Fruit fly (Drosophila melanogaster) whole organism, embryonic: Measurements from ENCODE around the gene Arpc2.

Experiments
- Adf1 ChIP-seq: fragments of 200-800 bp; sonication (Bioruptor generic); IDR thresholded peaks from 2 replicates; pipeline ENCODE4 v1.3.6; 2022; ENCODE audit warnings: missing biosample characterization, missing genetic modification characterization
- Awh ChIP-seq: fragments of 200-800 bp; sonication (Bioruptor generic); IDR thresholded peaks from 2 replicates; pipeline ENCODE4, ENCODE4 v1.3.6; 2022; ENCODE audit warnings: missing biosample characterization, missing genetic modification characterization
- Blimp-1 ChIP-seq: fragments of 200-800 bp; sonication (Bioruptor generic); optimal IDR thresholded peaks from 3 replicates; lab custom pipeline; 2018; ENCODE audit warnings: missing biosample characterization, missing genetic modification characterization, mild to moderate bottlenecking, moderate library complexity, missing genetic modification reagents
- CG11456 ChIP-seq: fragments of 200-800 bp; sonication (Bioruptor generic); IDR thresholded peaks from 3 replicates; pipeline ENCODE4 v1.3.6; 2022; ENCODE audit warnings: missing biosample characterization, missing genetic modification characterization
- CG11504 ChIP-seq: fragments of 200-800 bp; sonication (Bioruptor generic); optimal IDR thresholded peaks from 3 replicates; lab custom pipeline; 2019; ENCODE audit warnings: missing biosample characterization, mild to moderate bottlenecking, missing genetic modification characterization, moderate library complexity
- CG1602 ChIP-seq: fragments of 200-800 bp; sonication (Bioruptor generic); optimal IDR thresholded peaks from 3 replicates; lab custom pipeline; 2016; ENCODE audit warnings: missing biosample characterization, missing genetic modification characterization
- CG17328 ChIP-seq: fragments of 200-800 bp; sonication (Bioruptor generic); IDR thresholded peaks from 2 replicates; pipeline ENCODE4 v1.3.6; 2022; ENCODE audit warnings: missing biosample characterization, missing genetic modification characterization
- CG18619 ChIP-seq: fragments of 200-800 bp; sonication (Bioruptor generic); optimal IDR thresholded peaks from 3 replicates; lab custom pipeline; 2017; ENCODE audit warnings: missing biosample characterization, mild to moderate bottlenecking, missing genetic modification characterization
- CG31388 ChIP-seq: fragments of 200-800 bp; sonication (Bioruptor generic); optimal IDR thresholded peaks from 2 replicates; lab custom pipeline; 2016; ENCODE audit warnings: missing biosample characterization, missing genetic modification characterization
- CG34422 ChIP-seq: fragments of 200-800 bp; sonication (Bioruptor generic); IDR thresholded peaks from 3 replicates; pipeline ENCODE4 v1.3.6; 2022; ENCODE audit warnings: missing biosample characterization, missing genetic modification characterization
- CG4282 ChIP-seq: fragments of 200-800 bp; sonication (Bioruptor generic); optimal IDR thresholded peaks from 2 replicates; lab custom pipeline; 2016; ENCODE audit warnings: missing biosample characterization, missing genetic modification characterization
- CG6654 ChIP-seq: fragments of 200-800 bp; sonication (Bioruptor generic); optimal IDR thresholded peaks from 2 replicates; lab custom pipeline; 2017; ENCODE audit warnings: missing biosample characterization, mild to moderate bottlenecking, missing genetic modification characterization
- CG6854 ChIP-seq: fragments of 200-800 bp; sonication (Bioruptor generic); optimal IDR thresholded peaks from 3 replicates; lab custom pipeline; 2017; ENCODE audit warnings: missing biosample characterization, mild to moderate bottlenecking, missing genetic modification characterization
- CG7372 ChIP-seq: fragments of 200-800 bp; sonication (Bioruptor generic); IDR thresholded peaks from 2 replicates; pipeline ENCODE4 v1.3.6; 2022; ENCODE audit warnings: missing biosample characterization, missing genetic modification characterization
- CG7839 ChIP-seq: fragments of 200-800 bp; sonication (Bioruptor generic); optimal IDR thresholded peaks from 3 replicates; lab custom pipeline; 2018; ENCODE audit warnings: missing biosample characterization, mild to moderate bottlenecking, missing genetic modification characterization, moderate library complexity
- CG8359 ChIP-seq: fragments of 200-800 bp; sonication (Bioruptor generic); optimal IDR thresholded peaks from 2 replicates; lab custom pipeline; 2017; ENCODE audit warnings: missing biosample characterization, mild to moderate bottlenecking, missing genetic modification characterization, borderline replicate concordance
- Dp ChIP-seq: fragments of 200-800 bp; sonication (Bioruptor generic); optimal IDR thresholded peaks from 2 replicates; lab custom pipeline; 2018; ENCODE audit warnings: missing biosample characterization, mild to moderate bottlenecking, missing genetic modification characterization, moderate library complexity
- HHEX ChIP-seq: fragments of 200-800 bp; sonication (Bioruptor generic); optimal IDR thresholded peaks from 3 replicates; lab custom pipeline; 2017; ENCODE audit warnings: missing biosample characterization, mild to moderate bottlenecking, missing genetic modification characterization, missing genetic modification reagents
- HLH3B ChIP-seq: fragments of 200-800 bp; sonication (Bioruptor generic); IDR thresholded peaks from 2 replicates; pipeline ENCODE4 v1.3.6; 2022; ENCODE audit warnings: missing biosample characterization, missing genetic modification characterization
- HLH4C ChIP-seq: fragments of 200-800 bp; sonication (Bioruptor generic); IDR thresholded peaks from 3 replicates; pipeline ENCODE4 v1.3.6; 2022; ENCODE audit warnings: missing biosample characterization, missing genetic modification characterization; ENCODE audit not compliant: partially characterized antibody
- HmgD ChIP-seq: fragments of 200-800 bp; sonication (Bioruptor generic); optimal IDR thresholded peaks from 3 replicates; lab custom pipeline; 2016; ENCODE audit warnings: missing biosample characterization, missing genetic modification characterization
- Hmr ChIP-seq: fragments of 200-800 bp; sonication (Bioruptor generic); optimal IDR thresholded peaks from 3 replicates; lab custom pipeline; 2017; ENCODE audit warnings: mild to moderate bottlenecking, missing biosample characterization, missing genetic modification reagents, missing genetic modification characterization
- Myb ChIP-seq: fragments of 200-800 bp; sonication (Bioruptor generic); optimal IDR thresholded peaks from 2 replicates; lab custom pipeline; 2016; ENCODE audit warnings: missing biosample characterization, missing genetic modification characterization
- NC2α ChIP-seq: fragments of 200-800 bp; sonication (Bioruptor generic); optimal IDR thresholded peaks from 2 replicates; lab custom pipeline; 2016; ENCODE audit warnings: missing biosample characterization, missing genetic modification characterization
- Six4 ChIP-seq: fragments of 200-800 bp; sonication (Bioruptor generic); optimal IDR thresholded peaks from 2 replicates; lab custom pipeline; 2016; ENCODE audit warnings: missing biosample characterization, missing genetic modification characterization
- Tbp ChIP-seq: fragments of >200 bp; optimal IDR thresholded peaks from 2 replicates; lab custom pipeline; 2018; ENCODE audit warnings: missing biosample characterization, missing genetic modification characterization
- Xrp1 ChIP-seq: fragments of 200-800 bp; sonication (Bioruptor generic); IDR thresholded peaks from 2 replicates; pipeline ENCODE4 v1.3.6; 2022; ENCODE audit warnings: missing biosample characterization, missing genetic modification characterization
- abd-A ChIP-seq: fragments of 200-800 bp; sonication (Bioruptor generic); optimal IDR thresholded peaks from 3 replicates; lab custom pipeline; 2019; ENCODE audit warnings: missing biosample characterization, mild to moderate bottlenecking, missing genetic modification characterization, moderate library complexity
- amos ChIP-seq: fragments of 200-800 bp; sonication (Bioruptor generic); IDR thresholded peaks from 2 replicates; pipeline ENCODE4 v1.3.6; 2022; ENCODE audit warnings: missing biosample characterization, missing genetic modification characterization; ENCODE audit not compliant: partially characterized antibody
- bsh ChIP-seq, 2 experiments: fragments of 200-800 bp; sonication (Bioruptor generic); optimal IDR thresholded peaks; 2 replicates each; lab custom pipeline; 2017 to 2018; ENCODE audit warnings: mild to moderate bottlenecking in 2 of 2, missing biosample characterization in 2 of 2, missing genetic modification characterization in 2 of 2, moderate library complexity in 1 of 2
- chif ChIP-seq, 2 experiments: fragments of 200-800 bp; sonication (Bioruptor generic); optimal IDR thresholded peaks; 3 replicates each; lab custom pipeline; 2016; ENCODE audit warnings: missing biosample characterization in 2 of 2, missing genetic modification characterization in 2 of 2
- dpn ChIP-seq, 2 experiments: fragments of 200-800 bp; sonication (Bioruptor generic); optimal IDR thresholded peaks; 3 replicates each; lab custom pipeline; 2016; ENCODE audit warnings: missing biosample characterization in 2 of 2, missing genetic modification characterization in 2 of 2
- emc ChIP-seq: fragments of 200-800 bp; sonication (Bioruptor generic); optimal IDR thresholded peaks from 2 replicates; lab custom pipeline; 2016; ENCODE audit warnings: missing biosample characterization, missing genetic modification characterization
- eyg ChIP-seq: fragments of 200-800 bp; sonication (Bioruptor generic); optimal IDR thresholded peaks from 3 replicates; lab custom pipeline; 2016; ENCODE audit warnings: missing biosample characterization, missing genetic modification characterization
- fd3F ChIP-seq: fragments of 200-800 bp; sonication (Bioruptor generic); optimal IDR thresholded peaks from 2 replicates; lab custom pipeline; 2018; ENCODE audit warnings: missing biosample characterization, mild to moderate bottlenecking, missing genetic modification characterization, moderate library complexity
- grn ChIP-seq: fragments of 200-800 bp; sonication (Bioruptor generic); optimal IDR thresholded peaks from 3 replicates; lab custom pipeline; 2017; ENCODE audit warnings: missing biosample characterization, missing genetic modification characterization
- hb ChIP-seq: fragments of 200-800 bp; sonication (Bioruptor generic); IDR thresholded peaks from 3 replicates; pipeline ENCODE4 v1.3.6; 2022; ENCODE audit warnings: missing biosample characterization, missing genetic modification characterization; ENCODE audit not compliant: partially characterized antibody
- her ChIP-seq: fragments of 200-800 bp; sonication (Bioruptor generic); optimal IDR thresholded peaks from 2 replicates; lab custom pipeline; 2016; ENCODE audit warnings: missing biosample characterization, missing genetic modification characterization
- kah ChIP-seq: fragments of 200-800 bp; sonication (Bioruptor generic); optimal IDR thresholded peaks from 2 replicates; lab custom pipeline; 2018; ENCODE audit warnings: missing biosample characterization, mild to moderate bottlenecking, missing genetic modification characterization
- klu ChIP-seq: fragments of 200-800 bp; sonication (Bioruptor generic); IDR thresholded peaks from 2 replicates; pipeline ENCODE4 v1.3.6; 2022; ENCODE audit warnings: missing biosample characterization, missing genetic modification characterization
- lab ChIP-seq: fragments of 200-800 bp; sonication (Bioruptor generic); optimal IDR thresholded peaks from 3 replicates; lab custom pipeline; 2017; ENCODE audit warnings: missing biosample characterization, missing genetic modification characterization, mild to moderate bottlenecking, moderate library complexity, missing genetic modification reagents
- lilli ChIP-seq: fragments of 200-800 bp; sonication (Bioruptor generic); optimal IDR thresholded peaks from 3 replicates; lab custom pipeline; 2016; ENCODE audit warnings: missing biosample characterization, missing genetic modification characterization
- luna ChIP-seq: fragments of 200-800 bp; sonication (Bioruptor generic); optimal IDR thresholded peaks from 2 replicates; lab custom pipeline; 2016; ENCODE audit warnings: missing biosample characterization, missing genetic modification characterization
- oc ChIP-seq: fragments of 200-800 bp; sonication (Bioruptor generic); optimal IDR thresholded peaks from 2 replicates; lab custom pipeline; 2018; ENCODE audit warnings: missing biosample characterization, mild to moderate bottlenecking, missing genetic modification characterization, moderate library complexity
- prd ChIP-seq, 3 experiments: fragments of >200 bp in 2 of 3; fragments of 200-800 bp in 1 of 3; sonication (Bioruptor generic) in 1 of 3; optimal IDR thresholded peaks in 2 of 3; IDR thresholded peaks in 1 of 3; 2 replicates in 2 of 3; 3 replicates in 1 of 3; pipeline versions ENCODE4 v1.3.6 to Lab custom; 2017 to 2022; ENCODE audit warnings: missing biosample characterization in 1 of 3, missing genetic modification characterization in 1 of 3
- row ChIP-seq: fragments of 200-800 bp; sonication (Bioruptor generic); IDR thresholded peaks from 3 replicates; pipeline ENCODE4 v1.3.6; 2022; ENCODE audit warnings: missing biosample characterization, missing genetic modification characterization
- salm ChIP-seq: fragments of 200-800 bp; sonication (Bioruptor generic); optimal IDR thresholded peaks from 2 replicates; lab custom pipeline; 2018; ENCODE audit warnings: missing biosample characterization, mild to moderate bottlenecking, missing genetic modification characterization
- sr ChIP-seq: fragments of 200-800 bp; sonication (Bioruptor generic); IDR thresholded peaks from 3 replicates; pipeline ENCODE4 v1.3.6; 2022; ENCODE audit warnings: missing biosample characterization, missing genetic modification characterization
- ssp ChIP-seq: fragments of 200-800 bp; sonication (Bioruptor generic); IDR thresholded peaks from 2 replicates; pipeline ENCODE4 v1.3.6; 2022; ENCODE audit warnings: missing biosample characterization, missing genetic modification characterization
- vvl ChIP-seq: fragments of 200-800 bp; sonication (Bioruptor generic); IDR thresholded peaks from 2 replicates; pipeline ENCODE4 v1.3.6; 2022; ENCODE audit warnings: missing biosample characterization, missing genetic modification characterization

Arpc2 gene

DNA sequence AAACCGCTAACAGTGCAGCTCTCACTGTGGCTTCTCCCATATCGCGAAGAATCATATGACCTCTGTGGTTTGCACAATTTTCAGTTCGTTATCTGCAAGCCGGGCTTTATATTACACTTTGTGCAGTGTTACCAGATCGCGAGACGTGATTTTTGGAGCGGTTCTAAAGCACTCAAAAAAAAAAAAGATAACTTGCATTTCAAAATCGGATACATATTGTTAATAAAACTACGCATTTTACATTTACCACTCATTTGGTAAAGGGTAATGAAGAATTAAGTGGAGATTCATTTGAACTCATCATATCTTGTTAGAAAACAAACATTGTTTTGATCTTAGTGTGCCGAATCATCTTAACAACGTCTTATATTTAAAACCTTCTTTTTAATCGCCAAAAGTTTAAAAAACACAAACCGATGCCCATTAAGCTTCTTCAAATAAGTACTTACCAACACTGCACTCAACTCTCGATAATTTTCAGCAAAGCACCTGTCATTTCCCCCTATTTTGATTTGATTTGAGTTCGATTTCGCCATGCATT is 46.5 kb downstream of the Arpc2 start, which contains the start of gene CG2493 (continued):
- peak; percentile 47 for TF ChIP-seq Blimp-1 (GFP tag; lab: Kevin White, UChicago)
- no peak for TF ChIP-seq CG18619 (GFP tag; lab: Kevin White, UChicago)
- no peak for TF ChIP-seq bsh (GFP tag; optimal IDR thresholded peaks at IDR 0.05; lab: Kevin White, UChicago)
- no peak for TF ChIP-seq emc (GFP tag; lab: Kevin White, UChicago)
- no peak for TF ChIP-seq grn (GFP tag; lab: Kevin White, UChicago)
- TF ChIP-seq Six4 (GFP tag; lab: Kevin White, UChicago), result peak; percentile 22
- TF ChIP-seq oc, result no peak
- TF ChIP-seq chif (GFP tag; optimal IDR thresholded peaks at IDR 0.05; lab: Kevin White, UChicago), result no peak
- no peak for TF ChIP-seq CG7372
- TF ChIP-seq ssp (GFP tag; lab: Robert Waterston, UW), result no peak
- peak; percentile 74 for TF ChIP-seq Xrp1
- peak; percentile 66 for TF ChIP-seq Myb (GFP tag; lab: Kevin White, UChicago)
- peak; percentile 80 for TF ChIP-seq Dp (GFP tag; lab: Kevin White, UChicago)
- TF ChIP-seq HHEX (GFP tag; lab: Kevin White, UChicago), result no peak
- no peak for TF ChIP-seq hb
- TF ChIP-seq lab (GFP tag; lab: Kevin White, UChicago), result peak; percentile 65
- TF ChIP-seq fd3F, result no peak
- TF ChIP-seq HLH3B (GFP tag; lab: Robert Waterston, UW), result no peak
- TF ChIP-seq CG11456 (GFP tag; lab: Robert Waterston, UW), result 0 out of 3 replicates have a peak, but pooled peaks have one; percentile 7
- TF ChIP-seq row (GFP tag; lab: Robert Waterston, UW), result 0 out of 3 replicates have a peak, but pooled peaks have one; percentile 11
- no peak for TF ChIP-seq CG4282
- TF ChIP-seq vvl (GFP tag; lab: Robert Waterston, UW), result no peak
- TF ChIP-seq Hmr (GFP tag; lab: Kevin White, UChicago), result no peak
- no peak for TF ChIP-seq NC2α (GFP tag; lab: Kevin White, UChicago)
- no peak for TF ChIP-seq lilli (GFP tag; lab: Kevin White, UChicago)
- no peak for TF ChIP-seq her (GFP tag; lab: Kevin White, UChicago)
- TF ChIP-seq abd-A (tag; lab: Kevin White, UChicago), result peak; percentile 2
- no peak for TF ChIP-seq eyg (GFP tag; lab: Kevin White, UChicago)
- no peak for TF ChIP-seq CG17328 (GFP tag; lab: Robert Waterston, UW)
- TF ChIP-seq CG6654, result no peak
- no peak; the same call in 1 of the 2 replicates for TF ChIP-seq klu (GFP tag; lab: Robert Waterston, UW)
- no peak for TF ChIP-seq CG7839 (tag; lab: Kevin White, UChicago)
- TF ChIP-seq Adf1 (GFP tag; lab: Robert Waterston, UW), result no peak
- no peak for TF ChIP-seq salm (tag; lab: Kevin White, UChicago)
- TF ChIP-seq CG31388 (GFP tag; lab: Kevin White, UChicago), result no peak
- no peak for TF ChIP-seq CG8359 (GFP tag; lab: Kevin White, UChicago)
- TF ChIP-seq prd (optimal IDR thresholded peaks at IDR 0.05; lab: Kevin White, UChicago), result no peak
- TF ChIP-seq prd (GFP tag; IDR thresholded peaks at IDR 0.05; lab: Robert Waterston, UW), result peak; percentile 42; the same call in 1 of the 3 replicates
- no peak for TF ChIP-seq CG6854 (GFP tag; lab: Kevin White, UChicago)
- no peak for TF ChIP-seq kah (GFP tag; lab: Kevin White, UChicago)
- no peak for TF ChIP-seq sr (GFP tag; lab: Robert Waterston, UW)
- TF ChIP-seq HLH4C (GFP tag; lab: Robert Waterston, UW), result no peak
- no peak for TF ChIP-seq Awh (GFP tag; lab: Robert Waterston, UW)
- no peak for TF ChIP-seq dpn (GFP tag; optimal IDR thresholded peaks at IDR 0.05; lab: Kevin White, UChicago)
- 0 out of 3 replicates have a peak, but pooled peaks have one; percentile 39 for TF ChIP-seq CG34422 (GFP tag; lab: Robert Waterston, UW)
- TF ChIP-seq CG11504 (tag; lab: Kevin White, UChicago), result no peak
- no peak for TF ChIP-seq Tbp (GFP tag; lab: Kevin White, UChicago)
- no peak for TF ChIP-seq CG1602 (GFP tag; lab: Kevin White, UChicago)
- no peak for TF ChIP-seq luna
- TF ChIP-seq HmgD (GFP tag; lab: Kevin White, UChicago), result no peak
- TF ChIP-seq amos (GFP tag; lab: Robert Waterston, UW), result no peak
